Fruit fly (Drosophila melanogaster): ENCODE results near the gene Dref.

Dref gene

DNA sequence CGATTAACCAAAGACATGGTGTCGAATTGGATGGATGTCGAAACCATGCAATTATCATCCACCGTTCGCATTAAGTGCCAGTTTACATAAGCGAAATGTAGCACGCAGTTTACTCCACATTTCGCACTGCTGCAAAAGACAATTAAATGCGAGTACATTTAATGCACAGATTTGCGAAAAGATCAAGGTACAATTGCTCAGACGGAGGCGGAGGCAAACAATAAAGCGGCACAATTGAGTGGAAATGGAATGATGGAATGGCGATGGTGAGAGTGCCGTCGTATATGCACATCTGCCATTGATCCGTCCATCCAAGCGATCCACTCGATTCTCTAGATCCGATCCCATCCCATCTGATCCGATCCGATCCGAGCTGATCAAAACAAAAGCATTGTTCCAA, 21.9 kb downstream of the Dref start (continued):
- no peak; the same call in 2 of the 3 replicates for TF ChIP-seq eg (GFP tag; IDR thresholded peaks at IDR 0.05)
- TF ChIP-seq CG16779 (tag; optimal IDR thresholded peaks at IDR 0.05) = peak; percentile 14
- no peak for TF ChIP-seq dac (GFP tag; optimal IDR thresholded peaks at IDR 0.05)
- no peak for TF ChIP-seq Hr4 (GFP tag; optimal IDR thresholded peaks at IDR 0.05)
- no peak for TF ChIP-seq Eip75B (GFP tag; optimal IDR thresholded peaks at IDR 0.05)
- TF ChIP-seq Ets21C (GFP tag; optimal IDR thresholded peaks at IDR 0.05) = no peak
- no peak for TF ChIP-seq Lpt (GFP tag; optimal IDR thresholded peaks at IDR 0.05)
- TF ChIP-seq pdm3 (GFP tag; optimal IDR thresholded peaks at IDR 0.05) = no peak
- TF ChIP-seq CG9139 (GFP tag; optimal IDR thresholded peaks at IDR 0.05) = peak; percentile 49
- peak; percentile 10 for TF ChIP-seq CG1621 (tag; optimal IDR thresholded peaks at IDR 0.05)
- no peak for TF ChIP-seq Blimp-1 (GFP tag; optimal IDR thresholded peaks at IDR 0.05)

DNA sequence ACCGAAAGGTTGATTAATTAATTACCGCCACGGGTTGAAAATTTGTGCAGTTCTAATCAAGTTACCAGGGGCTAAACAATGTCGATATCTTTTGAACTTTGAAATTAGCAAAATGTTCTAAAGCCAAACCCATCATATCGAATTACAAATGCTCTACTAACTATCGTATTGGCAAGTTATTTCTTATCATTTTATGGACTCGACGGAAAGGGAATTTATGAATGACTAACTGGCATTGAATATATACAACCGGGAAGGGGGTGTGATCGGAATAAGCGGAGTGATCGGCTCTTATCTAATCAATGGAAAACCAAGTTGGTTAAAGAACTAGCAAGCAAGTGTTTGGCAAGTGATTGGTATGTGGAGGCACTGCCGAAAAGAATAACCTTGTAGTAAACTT, 23.5 kb downstream of the Dref start:
- no peak for TF ChIP-seq CG32006 (GFP tag; optimal IDR thresholded peaks at IDR 0.05)
- no peak for TF ChIP-seq CG4318 (GFP tag; optimal IDR thresholded peaks at IDR 0.05)
- peak; percentile 74 for TF ChIP-seq vri (GFP tag; optimal IDR thresholded peaks at IDR 0.05)
- peak; percentile 55 for TF ChIP-seq Eip78C (GFP tag)

DNA sequence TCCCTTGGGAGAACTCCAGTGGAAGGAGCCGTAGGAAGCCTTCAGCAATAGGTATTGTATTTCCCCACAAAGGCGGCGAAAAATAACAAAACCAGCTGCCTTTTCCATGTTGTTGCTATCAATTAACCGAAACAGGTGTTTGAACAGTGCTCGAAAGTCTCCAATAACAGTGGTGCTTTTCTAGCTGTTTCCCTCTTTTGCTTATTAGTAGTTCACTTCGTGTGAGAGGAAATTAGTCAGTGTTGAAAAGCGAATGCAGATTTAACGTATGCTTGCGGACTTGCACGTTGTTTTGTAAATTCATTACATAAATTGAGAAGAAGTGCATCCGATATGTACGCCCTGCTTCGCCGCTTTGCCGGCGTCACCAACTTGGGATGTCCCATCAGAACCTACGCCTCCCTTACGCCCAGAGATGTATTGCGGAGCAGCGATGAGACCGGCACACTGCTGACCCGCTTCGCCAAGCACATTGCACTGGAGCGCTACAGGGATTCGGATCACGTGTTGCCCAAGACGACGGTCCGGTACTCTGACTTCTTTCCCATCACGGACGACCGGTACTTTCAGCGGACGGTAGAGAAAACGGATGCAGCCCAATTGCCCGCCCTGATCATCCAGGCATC, 28.3 kb downstream of the Dref start, which contains the start of the genes Datp and CG4619:
Gene Datp (minus strand): TSS at position 160 of the 626 bp plus-strand sequence.
Gene CG4619 (plus strand): TSS at position 233 of the 626 bp plus-strand sequence.
- TF ChIP-seq CG34406 (GFP tag; optimal IDR thresholded peaks at IDR 0.05) = no peak
- peak; percentile 40 for TF ChIP-seq topi (GFP tag; optimal IDR thresholded peaks at IDR 0.05)
- TF ChIP-seq cyc (GFP tag; optimal IDR thresholded peaks at IDR 0.05) = peak; percentile 42
- TF ChIP-seq CG6854 (GFP tag; optimal IDR thresholded peaks at IDR 0.05) = no peak
- TF ChIP-seq Gug (GFP tag; IDR thresholded peaks at IDR 0.05) = no peak
- TF ChIP-seq CG4318 (GFP tag; optimal IDR thresholded peaks at IDR 0.05) = no peak
- no peak for TF ChIP-seq CG15336 (GFP tag; IDR thresholded peaks at IDR 0.05)
- no peak for TF ChIP-seq Blimp-1 (GFP tag; optimal IDR thresholded peaks at IDR 0.05)
- TF ChIP-seq fkh (GFP tag; optimal IDR thresholded peaks at IDR 0.05) = no peak
- no peak for TF ChIP-seq CG32006 (GFP tag; optimal IDR thresholded peaks at IDR 0.05)
- no peak for TF ChIP-seq Sox102F (GFP tag; optimal IDR thresholded peaks at IDR 0.05)
- TF ChIP-seq CG31627 (GFP tag; optimal IDR thresholded peaks at IDR 0.05) = peak; percentile 35
- TF ChIP-seq CG8119 (GFP tag; IDR thresholded peaks at IDR 0.05) = no peak
- TF ChIP-seq CG11902 (GFP tag; optimal IDR thresholded peaks at IDR 0.05) = no peak
- no peak for TF ChIP-seq fd85E (GFP tag; optimal IDR thresholded peaks at IDR 0.05)
- TF ChIP-seq CG6163 (GFP tag; IDR thresholded peaks at IDR 0.05) = 0 out of 3 replicates have a peak, but pooled peaks have one; percentile 29
- no peak for TF ChIP-seq Lpt (GFP tag; optimal IDR thresholded peaks at IDR 0.05)
- TF ChIP-seq Eip75B (GFP tag; optimal IDR thresholded peaks at IDR 0.05) = no peak
- TF ChIP-seq esn (GFP tag; optimal IDR thresholded peaks at IDR 0.05) = peak; percentile 58
- no peak for TF ChIP-seq Hr4 (GFP tag; optimal IDR thresholded peaks at IDR 0.05)
- no peak for TF ChIP-seq Sox15 (GFP tag; optimal IDR thresholded peaks at IDR 0.05)
- TF ChIP-seq salr (GFP tag; optimal IDR thresholded peaks at IDR 0.05) = no peak
- TF ChIP-seq CG7368 (GFP tag; optimal IDR thresholded peaks at IDR 0.05) = peak; percentile 18
- TF ChIP-seq fd59A (GFP tag; optimal IDR thresholded peaks at IDR 0.05) = peak; percentile 19
- TF ChIP-seq eg (GFP tag; IDR thresholded peaks at IDR 0.05) = peak; percentile 56; the same call in 1 of the 3 replicates
- TF ChIP-seq CG11762 (GFP tag; optimal IDR thresholded peaks at IDR 0.05; ENCODE audit: insufficient read depth) = peak; percentile 29
- TF ChIP-seq Hr38 (GFP tag; optimal IDR thresholded peaks at IDR 0.05) = no peak
- peak; percentile 2 for TF ChIP-seq Sox14 (GFP tag; optimal IDR thresholded peaks at IDR 0.05)
- peak; percentile 61 for TF ChIP-seq CG3919 (GFP tag; optimal IDR thresholded peaks at IDR 0.05)
- no peak for TF ChIP-seq Smox (GFP tag; optimal IDR thresholded peaks at IDR 0.05)
- no peak for TF ChIP-seq dsx (GFP tag; optimal IDR thresholded peaks at IDR 0.05; ENCODE audit: poor library complexity, severe bottlenecking)
- TF ChIP-seq CG6792 (GFP tag; optimal IDR thresholded peaks at IDR 0.05) = no peak
- TF ChIP-seq Eip78C (GFP tag) = peak; percentile 74
- TF ChIP-seq CG1621 (tag; optimal IDR thresholded peaks at IDR 0.05) = no peak
- TF ChIP-seq net (GFP tag; optimal IDR thresholded peaks at IDR 0.05) = peak; percentile 39
- no peak for TF ChIP-seq CG11294 (GFP tag; IDR thresholded peaks at IDR 0.05)
- TF ChIP-seq Ets96B (tag; optimal IDR thresholded peaks at IDR 0.05) = peak; percentile 13
- peak; percentile 42 for TF ChIP-seq lz (GFP tag; optimal IDR thresholded peaks at IDR 0.05)
- TF ChIP-seq CG10631 (GFP tag; optimal IDR thresholded peaks at IDR 0.05) = no peak
- TF ChIP-seq vri (GFP tag; optimal IDR thresholded peaks at IDR 0.05) = peak; percentile 59
